Worm (Caenorhabditis elegans) whole organism, L2 larva: ENCODE data around the gene F33C8.2.
A peak's percentile ranks its signal among the peaks of the same experiment; 100 is the strongest.

Experiments used
- F13H6.1 ChIP-seq: sonication (generic microtip); optimal IDR thresholded peaks from 2 replicates; lab custom pipeline; 2016; ENCODE audit warnings: missing genetic modification characterization, missing compliant biosample characterization
- aly-2 ChIP-seq: fragments of 150-350 bp; optimal IDR thresholded peaks from 2 replicates; lab custom pipeline; 2014; ENCODE audit warnings: missing biosample characterization, missing genetic modification characterization
- ama-1 ChIP-seq: fragments of 150-350 bp; optimal IDR thresholded peaks from 2 replicates; lab custom pipeline; 2018; ENCODE audit warnings: inconsistent platforms
- ceh-82 ChIP-seq: fragments of 150-350 bp; optimal IDR thresholded peaks from 2 replicates; lab custom pipeline; 2014; ENCODE audit warnings: missing biosample characterization, missing genetic modification characterization
- dmd-4 ChIP-seq: sonication (generic microtip); optimal IDR thresholded peaks from 2 replicates; lab custom pipeline; 2017; ENCODE audit warnings: missing biosample characterization, missing genetic modification characterization
- elt-1 ChIP-seq: fragments of 150-350 bp; optimal IDR thresholded peaks from 2 replicates; lab custom pipeline; 2014; ENCODE audit warnings: missing biosample characterization, missing genetic modification characterization
- elt-3 ChIP-seq: sonication (generic microtip); optimal IDR thresholded peaks from 2 replicates; lab custom pipeline; 2017; ENCODE audit warnings: missing biosample characterization, missing genetic modification characterization
- fos-1 ChIP-seq: fragments of 150-350 bp; optimal IDR thresholded peaks from 2 replicates; lab custom pipeline; 2014; ENCODE audit warnings: missing biosample characterization, missing genetic modification characterization
- lin-11 ChIP-seq: fragments of 150-350 bp; sonication (generic microtip); optimal IDR thresholded peaks from 2 replicates; lab custom pipeline; 2014; ENCODE audit warnings: missing biosample characterization, missing genetic modification characterization, inconsistent platforms, mixed read lengths
- mab-5 ChIP-seq: fragments of 150-350 bp; optimal IDR thresholded peaks from 2 replicates; lab custom pipeline; 2014; ENCODE audit warnings: missing biosample characterization, missing genetic modification characterization
- mbf-1 ChIP-seq: sonication (generic microtip); optimal IDR thresholded peaks from 2 replicates; lab custom pipeline; 2017; ENCODE audit warnings: missing biosample characterization, missing genetic modification characterization
- nhr-11 ChIP-seq: fragments of 150-350 bp; optimal IDR thresholded peaks from 2 replicates; lab custom pipeline; 2014; ENCODE audit warnings: missing biosample characterization, missing genetic modification characterization
- nhr-129 ChIP-seq: fragments of 150-350 bp; optimal IDR thresholded peaks from 2 replicates; lab custom pipeline; 2014; ENCODE audit warnings: missing biosample characterization, missing genetic modification characterization
- nhr-23 ChIP-seq: fragments of 150-350 bp; optimal IDR thresholded peaks from 2 replicates; lab custom pipeline; 2014; ENCODE audit warnings: missing biosample characterization, missing genetic modification reagents, missing genetic modification characterization
- nhr-25 ChIP-seq: fragments of 150-350 bp; sonication (generic microtip); optimal IDR thresholded peaks from 3 replicates; lab custom pipeline; 2014; ENCODE audit warnings: missing biosample characterization, missing genetic modification characterization
- peb-1 ChIP-seq: fragments of 150-350 bp; optimal IDR thresholded peaks from 2 replicates; lab custom pipeline; 2014; ENCODE audit warnings: missing biosample characterization, missing genetic modification characterization
- skn-1 ChIP-seq: sonication (generic microtip); optimal IDR thresholded peaks from 2 replicates; lab custom pipeline; 2017; ENCODE audit warnings: missing biosample characterization, missing genetic modification characterization
- sma-9 ChIP-seq, 2 experiments: fragments of 150-350 bp in 1 of 2; sonication (generic microtip) in 1 of 2; optimal IDR thresholded peaks; 2 replicates each; lab custom pipeline; 2014 to 2016; ENCODE audit warnings: missing genetic modification characterization in 2 of 2, mild to moderate bottlenecking in 1 of 2, missing biosample characterization in 1 of 2, missing compliant biosample characterization in 1 of 2, missing genetic modification reagents in 1 of 2, moderate library complexity in 1 of 2
- unc-39 ChIP-seq: fragments of 150-350 bp; optimal IDR thresholded peaks from 2 replicates; lab custom pipeline; 2014; ENCODE audit warnings: missing biosample characterization, missing genetic modification characterization
- zag-1 ChIP-seq: fragments of 150-350 bp; optimal IDR thresholded peaks from 2 replicates; lab custom pipeline; 2014; ENCODE audit warnings: missing biosample characterization, missing genetic modification characterization
- ztf-11 ChIP-seq: sonication (generic microtip); optimal IDR thresholded peaks from 2 replicates; lab custom pipeline; 2017; ENCODE audit warnings: missing biosample characterization, missing genetic modification characterization

The F33C8.2 gene

DNA sequence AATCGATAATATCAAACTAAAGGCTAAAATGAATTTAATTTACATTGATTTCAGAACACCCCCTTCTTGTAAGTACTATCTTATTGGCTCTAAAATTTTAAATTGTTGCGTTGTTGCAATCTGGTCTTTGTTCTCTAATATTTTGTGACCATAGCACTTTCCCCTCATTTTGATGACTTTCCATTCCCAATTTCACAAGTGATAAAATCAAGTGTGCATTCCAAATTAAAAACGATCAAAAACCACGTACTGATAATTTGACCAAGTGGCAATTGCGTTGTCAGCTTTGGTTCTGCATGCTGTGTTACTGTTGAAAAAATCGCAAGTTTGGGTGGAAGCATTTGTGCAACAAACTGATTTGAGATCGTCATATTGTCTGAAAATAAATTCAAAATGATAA is 49.1 kb downstream of the F33C8.2 start:
- TF ChIP-seq sma-9 (GFP tag; optimal IDR thresholded peaks at IDR 0.05; lab: Kevin White, UChicago) (peak; percentile 43), sma-9 (tag; optimal IDR thresholded peaks at IDR 0.05; lab: Kevin White, UChicago) (no peak), mab-5 (tag; lab: Kevin White, UChicago) (no peak), fos-1 (peak; percentile 54)

DNA sequence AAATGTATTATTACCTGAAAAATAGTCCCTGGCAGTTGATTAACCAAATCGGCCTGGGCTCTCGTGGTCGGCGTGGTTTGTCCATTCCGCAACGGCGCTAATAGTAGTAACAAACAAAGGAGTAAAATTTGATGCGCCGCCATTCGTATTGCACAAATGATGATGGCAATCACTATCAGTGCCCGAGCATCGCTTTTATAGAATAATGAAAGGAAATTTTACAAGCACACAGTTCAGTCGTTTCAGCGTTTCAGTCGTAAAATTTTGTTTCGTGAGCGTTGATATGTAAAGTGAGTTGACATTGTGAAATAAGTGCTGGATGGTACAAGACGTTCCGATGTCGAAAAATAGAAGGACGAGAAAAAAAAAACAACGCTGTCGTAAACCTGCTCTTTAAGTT is 50.5 kb downstream of the F33C8.2 start, which contains the start of gene Y16B4A.2:
Gene Y16B4A.2 (minus strand): TSS at position 170 of the 400 bp plus-strand sequence.
- TF ChIP-seq fos-1 (peak; percentile 38), sma-9 (GFP tag; optimal IDR thresholded peaks at IDR 0.05; lab: Kevin White, UChicago) (no peak), sma-9 (tag; optimal IDR thresholded peaks at IDR 0.05; lab: Kevin White, UChicago) (no peak), ztf-11 (tag; lab: Kevin White, UChicago) (no peak), mbf-1 (tag; lab: Kevin White, UChicago) (no peak)

DNA sequence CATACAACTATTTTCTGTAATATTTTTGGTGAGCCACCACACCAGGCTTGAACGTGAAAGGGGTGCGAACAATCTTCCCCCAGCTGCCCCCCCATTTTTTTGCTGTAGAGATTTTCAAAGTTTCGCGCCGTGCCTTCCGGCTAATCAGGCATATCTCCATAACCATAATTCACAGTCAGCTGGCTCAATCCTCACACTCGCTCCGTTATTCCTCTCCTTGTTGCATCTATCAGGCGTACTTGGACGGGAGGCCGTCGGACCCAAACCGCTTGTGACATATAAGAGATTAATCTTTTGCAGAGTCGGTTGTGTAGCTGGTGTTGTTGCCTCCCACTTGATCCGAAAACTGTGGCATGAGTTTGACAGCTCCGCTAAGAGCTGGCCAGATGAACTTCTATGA is 52.0 kb downstream of the F33C8.2 start, which contains the start of gene unc-3:
Gene unc-3 (plus strand): TSS at position 301 of the 400 bp plus-strand sequence.
- no peak for TF ChIP-seq mab-5 (tag; lab: Kevin White, UChicago)
- no peak for TF ChIP-seq peb-1 (tag; lab: Kevin White, UChicago)
- TF ChIP-seq aly-2 (tag; lab: Kevin White, UChicago), result no peak
- no peak for TF ChIP-seq dmd-4
- TF ChIP-seq nhr-25 (tag; lab: Kevin White, UChicago), result no peak
- TF ChIP-seq elt-3 (tag; lab: Kevin White, UChicago), result no peak
- TF ChIP-seq ceh-82 (tag; lab: Kevin White, UChicago), result no peak
- TF ChIP-seq skn-1 (tag; lab: Kevin White, UChicago), result no peak

DNA sequence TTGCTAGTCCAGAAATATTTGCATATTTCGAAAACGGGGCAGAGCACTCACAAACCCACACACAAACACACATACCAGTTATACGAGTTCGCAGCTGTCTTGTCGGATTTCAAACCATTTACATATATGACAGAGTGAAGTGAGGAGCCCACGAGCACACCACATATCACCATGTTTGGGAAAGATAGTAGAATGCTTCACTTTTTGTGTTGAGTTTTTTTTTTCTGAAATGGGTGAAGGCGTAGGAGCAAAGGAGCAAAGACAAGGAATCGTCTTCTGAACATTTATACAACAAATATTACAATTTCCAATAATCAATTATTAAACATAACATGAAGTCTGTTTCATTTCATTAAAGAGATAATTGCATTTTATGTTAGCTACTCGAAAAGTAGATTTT is 54.0 kb downstream of the F33C8.2 start:
- TF ChIP-seq peb-1 (tag; lab: Kevin White, UChicago) (no peak), ama-1 (no peak), elt-1 (no peak), zag-1 (tag; lab: Kevin White, UChicago) (no peak), nhr-11 (tag; lab: Kevin White, UChicago) (no peak), F13H6.1 (tag; lab: Kevin White, UChicago) (no peak), lin-11 (tag; lab: Kevin White, UChicago) (no peak), unc-39 (tag; lab: Kevin White, UChicago) (no peak), nhr-129 (no peak), nhr-23 (no peak), sma-9 (GFP tag; optimal IDR thresholded peaks at IDR 0.05; lab: Kevin White, UChicago) (no peak), sma-9 (tag; optimal IDR thresholded peaks at IDR 0.05; lab: Kevin White, UChicago) (no peak), fos-1 (no peak)
- TF ChIP-seq, all 48 proteins: peak for 0
